Worm (Caenorhabditis elegans) whole organism, L3 larva: ENCODE results near the gene srh-223.

Source experiments
- R02D3.7 ChIP-seq: fragments of 150-350 bp; optimal IDR thresholded peaks from 2 replicates; lab custom pipeline; 2014; ENCODE audit warnings: missing biosample characterization, missing genetic modification characterization
- ZK546.5 ChIP-seq: sonication (generic microtip); optimal IDR thresholded peaks from 2 replicates; lab custom pipeline; 2017; ENCODE audit warnings: missing biosample characterization, missing genetic modification characterization
- aly-2 ChIP-seq: fragments of 150-350 bp; optimal IDR thresholded peaks from 2 replicates; lab custom pipeline; 2014; ENCODE audit warnings: missing biosample characterization, missing genetic modification characterization
- ama-1 ChIP-seq: fragments of 150-350 bp; optimal IDR thresholded peaks from 2 replicates; lab custom pipeline; 2018
- ceh-16 ChIP-seq: sonication (generic microtip); optimal IDR thresholded peaks from 2 replicates; lab custom pipeline; 2017; ENCODE audit warnings: missing biosample characterization, missing genetic modification characterization
- ceh-28 ChIP-seq: fragments of 150-350 bp; optimal IDR thresholded peaks from 2 replicates; lab custom pipeline; 2014; ENCODE audit warnings: missing biosample characterization, missing genetic modification reagents, missing genetic modification characterization
- ceh-82 ChIP-seq: fragments of 150-350 bp; optimal IDR thresholded peaks from 2 replicates; lab custom pipeline; 2014; ENCODE audit warnings: missing biosample characterization, missing genetic modification characterization
- ceh-9 ChIP-seq: sonication (generic microtip); optimal IDR thresholded peaks from 2 replicates; lab custom pipeline; 2018; ENCODE audit warnings: missing biosample characterization, missing genetic modification characterization
- daf-12 ChIP-seq: fragments of 150-350 bp; optimal IDR thresholded peaks from 2 replicates; lab custom pipeline; 2014; ENCODE audit warnings: missing biosample characterization, missing genetic modification reagents, missing genetic modification characterization
- egl-27 ChIP-seq: sonication (generic microtip); optimal IDR thresholded peaks from 4 replicates; lab custom pipeline; 2017; ENCODE audit warnings: missing biosample characterization, missing genetic modification reagents, missing genetic modification characterization
- egl-5 ChIP-seq: fragments of 150-350 bp; optimal IDR thresholded peaks from 2 replicates; lab custom pipeline; 2017; ENCODE audit warnings: missing biosample characterization, missing genetic modification reagents, missing genetic modification characterization, inconsistent platforms
- elt-1 ChIP-seq: fragments of 150-350 bp; optimal IDR thresholded peaks from 2 replicates; lab custom pipeline; 2014; ENCODE audit warnings: missing biosample characterization, missing genetic modification characterization
- elt-2 ChIP-seq: sonication (generic microtip); optimal IDR thresholded peaks from 2 replicates; lab custom pipeline; 2016; ENCODE audit warnings: missing genetic modification reagents, mild to moderate bottlenecking, missing genetic modification characterization, missing compliant biosample characterization
- elt-3 ChIP-seq, 3 experiments: fragments of 150-350 bp in 1 of 3; sonication (generic microtip) in 2 of 3; optimal IDR thresholded peaks; 2 replicates in 2 of 3; 4 replicates in 1 of 3; lab custom pipeline; 2014 to 2017; ENCODE audit warnings: missing biosample characterization in 3 of 3, missing genetic modification characterization in 3 of 3
- fkh-2 ChIP-seq: fragments of 150-350 bp; optimal IDR thresholded peaks from 2 replicates; lab custom pipeline; 2014; ENCODE audit warnings: missing biosample characterization, missing genetic modification reagents, missing genetic modification characterization
- fos-1 ChIP-seq: fragments of 150-350 bp; optimal IDR thresholded peaks from 2 replicates; lab custom pipeline; 2014; ENCODE audit warnings: missing biosample characterization, missing genetic modification characterization
- hmg-11 ChIP-seq: sonication (generic microtip); optimal IDR thresholded peaks from 2 replicates; lab custom pipeline; 2016; ENCODE audit warnings: missing genetic modification characterization, missing compliant biosample characterization
- jun-1 ChIP-seq: fragments of 150-350 bp; optimal IDR thresholded peaks from 2 replicates; lab custom pipeline; 2014; ENCODE audit warnings: missing biosample characterization, missing genetic modification reagents, missing genetic modification characterization
- lin-15B ChIP-seq: fragments of 150-350 bp; optimal IDR thresholded peaks from 2 replicates; lab custom pipeline; 2014; ENCODE audit warnings: missing biosample characterization, missing genetic modification characterization
- lin-39 ChIP-seq: fragments of 150-350 bp; optimal IDR thresholded peaks from 2 replicates; lab custom pipeline; 2018; ENCODE audit warnings: missing biosample characterization, missing genetic modification reagents, missing genetic modification characterization
- lsy-12 ChIP-seq: sonication (generic microtip); optimal IDR thresholded peaks from 2 replicates; lab custom pipeline; 2016; ENCODE audit warnings: mild to moderate bottlenecking, missing genetic modification characterization, missing compliant biosample characterization
- mdl-1 ChIP-seq: fragments of 150-350 bp; optimal IDR thresholded peaks from 2 replicates; lab custom pipeline; 2014; ENCODE audit warnings: missing biosample characterization, missing genetic modification characterization
- mml-1 ChIP-seq: fragments of 150-350 bp; sonication (generic microtip); optimal IDR thresholded peaks from 3 replicates; lab custom pipeline; 2014; ENCODE audit warnings: missing biosample characterization, missing genetic modification characterization
- nfya-1 ChIP-seq: sonication (generic microtip); optimal IDR thresholded peaks from 2 replicates; lab custom pipeline; 2017; ENCODE audit warnings: missing genetic modification characterization, mild to moderate bottlenecking, missing compliant biosample characterization, antibody characterized with exemption, moderate library complexity; ENCODE audit not compliant: insufficient read depth
- nhr-11 ChIP-seq: fragments of 150-350 bp; optimal IDR thresholded peaks from 2 replicates; lab custom pipeline; 2014; ENCODE audit warnings: missing biosample characterization, missing genetic modification characterization
- nhr-12 ChIP-seq: fragments of 150-350 bp; optimal IDR thresholded peaks from 2 replicates; lab custom pipeline; 2014; ENCODE audit warnings: missing biosample characterization, missing genetic modification characterization
- nhr-23 ChIP-seq: fragments of 150-350 bp; optimal IDR thresholded peaks from 2 replicates; lab custom pipeline; 2014; ENCODE audit warnings: missing biosample characterization, missing genetic modification reagents, missing genetic modification characterization
- nhr-237 ChIP-seq: fragments of 150-350 bp; optimal IDR thresholded peaks from 2 replicates; lab custom pipeline; 2014; ENCODE audit warnings: missing biosample characterization, missing genetic modification characterization
- nhr-25 ChIP-seq: sonication (generic microtip); optimal IDR thresholded peaks from 2 replicates; lab custom pipeline; 2017; ENCODE audit warnings: missing biosample characterization, missing genetic modification characterization
- nhr-28 ChIP-seq: fragments of 150-350 bp; optimal IDR thresholded peaks from 2 replicates; lab custom pipeline; 2014; ENCODE audit warnings: missing biosample characterization, missing genetic modification characterization
- nhr-43 ChIP-seq: sonication (generic microtip); optimal IDR thresholded peaks from 2 replicates; lab custom pipeline; 2016; ENCODE audit warnings: mild to moderate bottlenecking, missing genetic modification characterization, missing compliant biosample characterization; ENCODE audit not compliant: poor library complexity, severe bottlenecking
- nhr-67 ChIP-seq: fragments of 150-350 bp; optimal IDR thresholded peaks from 2 replicates; lab custom pipeline; 2014; ENCODE audit warnings: missing biosample characterization, missing genetic modification characterization
- nhr-76 ChIP-seq: fragments of 150-350 bp; sonication (generic microtip); optimal IDR thresholded peaks from 5 replicates; lab custom pipeline; 2014; ENCODE audit warnings: missing biosample characterization, missing genetic modification characterization
- nhr-77 ChIP-seq: fragments of 150-350 bp; optimal IDR thresholded peaks from 2 replicates; lab custom pipeline; 2014; ENCODE audit warnings: missing biosample characterization, missing genetic modification characterization
- pha-4 ChIP-seq: fragments of 150-350 bp; optimal IDR thresholded peaks from 2 replicates; lab custom pipeline; 2014; ENCODE audit warnings: missing biosample characterization, missing genetic modification reagents, missing genetic modification characterization
- pqm-1 ChIP-seq: fragments of 150-350 bp; optimal IDR thresholded peaks from 2 replicates; lab custom pipeline; 2017; ENCODE audit warnings: missing biosample characterization, missing genetic modification characterization, inconsistent platforms
- sea-2 ChIP-seq: fragments of 150-350 bp; sonication (generic microtip); optimal IDR thresholded peaks from 4 replicates; lab custom pipeline; 2014; ENCODE audit warnings: missing biosample characterization, missing genetic modification reagents, missing genetic modification characterization
- skn-1 ChIP-seq: fragments of 150-350 bp; optimal IDR thresholded peaks from 2 replicates; lab custom pipeline; 2014; ENCODE audit warnings: missing biosample characterization, missing genetic modification characterization
- snpc-4 ChIP-seq: fragments of 150-350 bp; optimal IDR thresholded peaks from 2 replicates; lab custom pipeline; 2014; ENCODE audit warnings: missing biosample characterization, missing genetic modification characterization
- tbx-2 ChIP-seq: sonication (generic microtip); optimal IDR thresholded peaks from 2 replicates; lab custom pipeline; 2016; ENCODE audit warnings: mild to moderate bottlenecking, missing genetic modification characterization, missing compliant biosample characterization
- unc-39 ChIP-seq: sonication (generic microtip); optimal IDR thresholded peaks from 4 replicates; lab custom pipeline; 2017; ENCODE audit warnings: missing biosample characterization, missing genetic modification characterization
- unc-62 ChIP-seq: fragments of 150-350 bp; sonication (generic microtip); optimal IDR thresholded peaks from 4 replicates; lab custom pipeline; 2014; ENCODE audit warnings: missing biosample characterization, missing genetic modification reagents, missing genetic modification characterization
- zag-1 ChIP-seq: fragments of 150-350 bp; optimal IDR thresholded peaks from 2 replicates; lab custom pipeline; 2014; ENCODE audit warnings: missing biosample characterization, missing genetic modification characterization
- ztf-11 ChIP-seq: fragments of 150-350 bp; optimal IDR thresholded peaks from 2 replicates; lab custom pipeline; 2014; ENCODE audit warnings: missing biosample characterization, missing genetic modification characterization
- ztf-4 ChIP-seq: fragments of 150-350 bp; optimal IDR thresholded peaks from 2 replicates; lab custom pipeline; 2014; ENCODE audit warnings: missing biosample characterization, missing genetic modification characterization

The srh-223 gene

DNA sequence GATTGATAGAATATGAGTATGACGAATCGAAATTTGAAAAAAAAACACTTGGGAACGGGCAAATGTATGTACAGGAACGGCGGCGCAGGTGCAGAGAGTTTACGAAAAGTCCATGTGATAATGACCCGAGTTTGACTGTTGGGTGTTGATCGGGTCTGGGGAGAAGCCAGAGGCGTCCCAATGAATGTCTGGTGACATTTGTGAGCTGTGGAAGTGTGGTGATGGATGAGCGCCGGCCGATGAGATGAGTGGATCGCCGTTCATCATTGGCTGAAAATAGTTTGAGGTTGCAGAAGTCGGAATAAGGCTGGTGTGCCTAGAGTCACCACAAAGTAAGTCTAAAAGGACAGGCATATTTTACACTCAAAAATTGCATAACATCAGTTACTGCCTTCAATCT is 34.0 kb downstream of the srh-223 start:
- TF ChIP-seq R02D3.7 (tag; lab: Kevin White, UChicago) (no peak), skn-1 (tag; lab: Kevin White, UChicago) (no peak), elt-1 (tag; lab: Kevin White, UChicago) (no peak), mml-1 (tag; lab: Kevin White, UChicago) (no peak), nhr-12 (tag; lab: Kevin White, UChicago) (no peak), ceh-82 (no peak), nfya-1 (tag; lab: Kevin White, UChicago) (no peak), egl-5 (no peak), unc-39 (no peak), lin-15B (tag; lab: Kevin White, UChicago) (no peak)

DNA sequence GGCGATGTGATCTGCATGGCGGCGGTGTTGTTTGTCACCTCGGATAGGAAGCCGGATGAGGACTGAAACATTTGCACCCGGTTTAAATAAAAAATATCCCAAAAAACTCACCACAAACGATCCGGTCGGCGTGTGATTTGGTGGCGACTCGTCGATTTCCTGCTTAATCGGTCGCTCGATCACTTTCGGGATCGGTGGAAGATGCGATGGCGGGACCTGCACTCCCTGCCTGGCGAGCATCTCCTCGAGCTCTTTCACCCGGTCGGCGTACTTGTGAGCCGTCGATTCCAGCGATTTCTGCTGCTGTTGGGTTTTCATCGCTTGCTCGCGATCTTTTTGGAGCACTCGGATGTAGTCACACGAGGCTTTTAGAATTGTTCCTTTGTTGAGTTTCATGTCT is 35.0 kb downstream of the srh-223 start:
- no peak for TF ChIP-seq nhr-12 (tag; lab: Kevin White, UChicago)
- no peak for TF ChIP-seq ama-1 (lab: Kevin White, UChicago)
- no peak for TF ChIP-seq sea-2 (GFP tag; lab: Kevin White, UChicago)
- TF ChIP-seq mdl-1 (tag; lab: Kevin White, UChicago), result no peak
- TF ChIP-seq ceh-82, result no peak

DNA sequence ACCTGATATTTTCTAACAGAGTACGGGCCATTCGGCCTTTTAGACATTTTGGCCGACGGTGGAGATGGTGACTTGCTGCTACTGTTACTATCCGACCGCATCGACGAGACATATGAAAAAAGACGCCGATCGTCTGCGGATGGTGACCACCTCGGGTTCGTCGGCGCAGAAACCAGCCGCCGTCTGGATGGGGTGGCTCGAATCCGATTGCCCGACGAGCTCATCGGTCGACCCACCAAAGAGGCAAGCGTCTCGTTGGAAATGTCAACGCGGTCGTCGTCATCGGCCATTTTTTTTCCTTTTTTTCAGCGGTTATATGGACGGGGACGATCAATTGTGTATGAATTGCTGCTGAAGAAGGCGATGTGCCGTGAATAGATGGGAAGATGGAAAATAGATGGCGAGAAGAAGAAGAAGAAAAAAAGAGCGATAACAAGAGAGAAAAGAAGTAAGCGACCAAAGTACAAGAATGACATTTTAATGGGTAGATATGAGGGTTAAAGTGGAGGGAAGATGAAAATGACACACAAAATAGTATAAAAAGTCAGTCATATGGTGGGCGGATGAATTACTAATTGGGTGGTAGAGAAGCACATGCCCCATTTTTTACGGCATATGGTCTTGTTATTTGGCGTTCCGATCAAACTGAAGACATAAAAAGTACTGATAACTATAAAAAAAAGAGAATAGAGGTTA is 37.1 kb downstream of the srh-223 start:
- TF ChIP-seq elt-2 (peak; percentile 47), egl-5 (peak; percentile 33), ama-1 (lab: Kevin White, UChicago) (peak; percentile 11), elt-1 (tag; lab: Kevin White, UChicago) (no peak)

DNA sequence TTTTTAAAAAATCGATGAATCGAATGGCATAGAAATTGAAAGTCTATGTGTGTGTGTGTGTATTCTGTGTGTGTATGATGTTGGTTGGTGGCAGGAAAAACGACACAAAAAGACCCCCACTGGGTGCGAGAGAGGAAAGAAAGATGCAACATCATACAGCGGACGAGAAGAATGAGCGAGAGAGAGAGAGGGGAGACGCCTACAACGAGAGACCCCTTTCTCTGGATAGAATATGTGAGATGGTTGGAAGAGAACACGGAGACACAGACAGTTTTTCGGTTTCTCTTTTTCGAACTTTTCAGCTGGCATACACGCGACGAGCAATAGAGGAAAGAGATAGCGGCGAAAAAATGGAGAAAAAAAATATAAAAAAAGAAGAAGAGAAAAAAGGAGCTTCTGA is 38.1 kb downstream of the srh-223 start:
- TF ChIP-seq nhr-11 (tag; lab: Kevin White, UChicago), result peak; percentile 17
- no peak for TF ChIP-seq ztf-11 (tag; lab: Kevin White, UChicago)
- TF ChIP-seq ceh-16, result no peak
- peak; percentile 77 for TF ChIP-seq egl-5
- TF ChIP-seq skn-1 (tag; lab: Kevin White, UChicago), result no peak
- no peak for TF ChIP-seq fos-1 (tag; lab: Kevin White, UChicago)
- TF ChIP-seq snpc-4, result peak; percentile 43
- TF ChIP-seq elt-1 (tag; lab: Kevin White, UChicago), result no peak
- no peak for TF ChIP-seq R02D3.7 (tag; lab: Kevin White, UChicago)
- no peak for TF ChIP-seq unc-39
- TF ChIP-seq nhr-76 (tag; lab: Kevin White, UChicago), result peak; percentile 7
- peak; percentile 86 for TF ChIP-seq nfya-1 (tag; lab: Kevin White, UChicago)
- TF ChIP-seq zag-1 (tag; lab: Kevin White, UChicago), result no peak
- TF ChIP-seq nhr-67 (tag; lab: Kevin White, UChicago), result no peak
- no peak for TF ChIP-seq nhr-43
- TF ChIP-seq lin-39 (tag; lab: Kevin White, UChicago), result peak; percentile 86
- TF ChIP-seq ceh-9 (tag; lab: Kevin White, UChicago), result no peak
- TF ChIP-seq nhr-237 (tag; lab: Kevin White, UChicago), result no peak
- TF ChIP-seq ceh-82, result no peak
- TF ChIP-seq ztf-4 (tag; lab: Kevin White, UChicago), result no peak
- TF ChIP-seq daf-12 (tag; lab: Kevin White, UChicago), result no peak
- TF ChIP-seq egl-27 (tag; lab: Kevin White, UChicago), result no peak
- TF ChIP-seq sea-2 (GFP tag; lab: Kevin White, UChicago), result no peak
- peak; percentile 55 for TF ChIP-seq ama-1 (lab: Kevin White, UChicago)
- no peak for TF ChIP-seq fkh-2
- TF ChIP-seq nhr-23 (tag; lab: Kevin White, UChicago), result peak; percentile 20
- no peak for TF ChIP-seq elt-3 (tag; optimal IDR thresholded peaks at IDR 0.05; lab: Kevin White, UChicago)
- peak; percentile 91 for TF ChIP-seq pha-4 (tag; lab: Kevin White, UChicago)
- no peak for TF ChIP-seq lsy-12
- no peak for TF ChIP-seq nhr-28
- TF ChIP-seq ceh-28, result no peak
- TF ChIP-seq mml-1 (tag; lab: Kevin White, UChicago), result no peak
- peak; percentile 30 for TF ChIP-seq pqm-1 (tag; lab: Kevin White, UChicago)
- peak; percentile 43 for TF ChIP-seq nhr-25 (tag; lab: Kevin White, UChicago)
- no peak for TF ChIP-seq aly-2 (tag; lab: Kevin White, UChicago)
- TF ChIP-seq unc-62 (GFP tag; lab: Kevin White, UChicago), result no peak
- peak; percentile 52 for TF ChIP-seq jun-1 (tag; lab: Kevin White, UChicago)
- peak; percentile 74 for TF ChIP-seq mdl-1 (tag; lab: Kevin White, UChicago)
- no peak for TF ChIP-seq ZK546.5 (tag; lab: Kevin White, UChicago)
- TF ChIP-seq lin-15B (tag; lab: Kevin White, UChicago), result peak; percentile 51
- peak; percentile 69 for TF ChIP-seq elt-2
- peak; percentile 23 for TF ChIP-seq tbx-2 (tag; lab: Kevin White, UChicago)
- TF ChIP-seq hmg-11, result peak; percentile 95
- no peak for TF ChIP-seq nhr-12 (tag; lab: Kevin White, UChicago)
- TF ChIP-seq nhr-77, result no peak
